Worm (Caenorhabditis elegans): ENCODE measurements around the gene srz-5.

Gene srz-5

ce11 chrII:3463097-3463496 lies 51.4 kb downstream of the srz-5 start, which contains the start of gene C16C8.9:
Gene C16C8.9 (minus strand): TSS chrII:3463197.
- TF ChIP-seq jun-1 (tag; optimal IDR thresholded peaks at IDR 0.05) (no peak), nhr-77 (tag; optimal IDR thresholded peaks at IDR 0.05) (no peak), mef-2 (tag; optimal IDR thresholded peaks at IDR 0.05) (no peak), lin-39 (tag; optimal IDR thresholded peaks at IDR 0.05) (no peak), skn-1 (tag; optimal IDR thresholded peaks at IDR 0.05) (no peak), rnt-1 (tag; optimal IDR thresholded peaks at IDR 0.05) (no peak), sptf-1 (tag; optimal IDR thresholded peaks at IDR 0.05) (no peak), zip-4 (GFP tag; optimal IDR thresholded peaks at IDR 0.05) (no peak), swsn-7 (tag; optimal IDR thresholded peaks at IDR 0.05) (no peak), lin-15B (tag; optimal IDR thresholded peaks at IDR 0.05) (no peak), xbp-1 (tag; optimal IDR thresholded peaks at IDR 0.05) (no peak)
